Fruit fly (Drosophila melanogaster) whole organism, prepupa: ENCODE measurements around the gene Trs20.

ENCODE experiments used
- Blimp-1 ChIP-seq: fragments of 200-800 bp; sonication (Bioruptor generic); optimal IDR thresholded peaks from 3 replicates; lab custom pipeline; 2017; ENCODE audit warnings: missing biosample characterization, missing genetic modification characterization, mild to moderate bottlenecking, moderate library complexity, missing genetic modification reagents
- CG11294 ChIP-seq: fragments of 200-800 bp; sonication (Bioruptor generic); IDR thresholded peaks from 2 replicates; pipeline ENCODE4 v1.3.6; 2022; ENCODE audit warnings: missing biosample characterization, missing genetic modification characterization
- CG6854 ChIP-seq: fragments of 200-800 bp; sonication (Bioruptor generic); optimal IDR thresholded peaks from 2 replicates; lab custom pipeline; 2017; ENCODE audit warnings: missing biosample characterization, mild to moderate bottlenecking, missing genetic modification characterization
- CG9139 ChIP-seq: fragments of 200-800 bp; sonication (Bioruptor generic); optimal IDR thresholded peaks from 3 replicates; lab custom pipeline; 2017; ENCODE audit warnings: missing biosample characterization, mild to moderate bottlenecking, missing genetic modification characterization
- Eip93F ChIP-seq: fragments of 200-800 bp; sonication (Bioruptor generic); optimal IDR thresholded peaks from 2 replicates; lab custom pipeline; 2016; ENCODE audit warnings: missing biosample characterization, mild to moderate bottlenecking, missing genetic modification characterization
- Ets21C ChIP-seq: fragments of 200-800 bp; sonication (Bioruptor generic); optimal IDR thresholded peaks from 3 replicates; lab custom pipeline; 2016; ENCODE audit warnings: missing biosample characterization, missing genetic modification characterization
- Sox102F ChIP-seq: fragments of 200-800 bp; sonication (Bioruptor generic); optimal IDR thresholded peaks from 2 replicates; lab custom pipeline; 2016; ENCODE audit warnings: missing biosample characterization, mild to moderate bottlenecking, missing genetic modification characterization
- net ChIP-seq: fragments of 200-800 bp; sonication (Bioruptor generic); optimal IDR thresholded peaks from 3 replicates; lab custom pipeline; 2016; ENCODE audit warnings: missing biosample characterization, missing genetic modification characterization
- ss ChIP-seq, 2 experiments: fragments of 200-800 bp; sonication (Bioruptor generic); optimal IDR thresholded peaks; 2 replicates in 1 of 2; 3 replicates in 1 of 2; lab custom pipeline; 2017 to 2018; ENCODE audit warnings: mild to moderate bottlenecking in 2 of 2, missing biosample characterization in 2 of 2, missing genetic modification characterization in 2 of 2, moderate library complexity in 1 of 2

DNA sequence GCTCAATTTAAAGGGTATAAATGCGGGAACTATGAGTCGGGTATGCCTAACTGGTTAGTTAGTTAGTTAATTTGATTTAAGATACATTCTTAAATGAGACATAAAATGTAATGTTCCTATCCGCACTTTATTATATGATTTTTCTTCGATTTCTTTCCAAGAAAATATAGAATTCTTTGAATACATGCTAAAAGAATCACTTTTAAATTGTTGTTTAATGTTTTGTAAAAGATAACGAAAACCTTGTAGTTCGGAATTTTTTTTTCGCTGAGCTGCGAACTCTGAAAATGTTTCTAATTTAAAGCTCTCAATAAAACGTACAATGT is 28.6 kb upstream of the Trs20 start:
- no peak for TF ChIP-seq Sox102F (GFP tag; lab: Kevin White, UChicago)
- TF ChIP-seq CG11294 (GFP tag; lab: Robert Waterston, UW): no peak
- TF ChIP-seq Eip93F (GFP tag; lab: Kevin White, UChicago): no peak
- no peak for TF ChIP-seq net
- TF ChIP-seq CG9139: no peak
- no peak for TF ChIP-seq Ets21C (GFP tag; lab: Kevin White, UChicago)
- no peak for TF ChIP-seq ss (GFP tag; optimal IDR thresholded peaks at IDR 0.05; lab: Kevin White, UChicago)
- no peak for TF ChIP-seq Blimp-1 (GFP tag; lab: Kevin White, UChicago)
- no peak for TF ChIP-seq CG6854
